Fruit fly (Drosophila melanogaster): Measurements from ENCODE around the gene ninaB.

The ninaB gene

dm6 chr3R:13700192-13700591 lies at the start of gene ninaB:
Gene ninaB, plus strand, starts transcription at chr3R:13700565.
- TF ChIP-seq EcR (GFP tag; optimal IDR thresholded peaks at IDR 0.05) (no peak), usp (GFP tag; optimal IDR thresholded peaks at IDR 0.05) (no peak), psq (optimal IDR thresholded peaks at IDR 0.05) (no peak), pan (optimal IDR thresholded peaks at IDR 0.05) (no peak), Dll (optimal IDR thresholded peaks at IDR 0.05) (no peak), CG8478 (optimal IDR thresholded peaks at IDR 0.05) (no peak)

dm6 chr3R:13656294-13656693 lies 44.1 kb upstream of the ninaB start, which contains the start of gene Rbp4:
Gene Rbp4, minus strand, starts transcription at chr3R:13656394.
- no peak for TF ChIP-seq pan (optimal IDR thresholded peaks at IDR 0.05)
- TF ChIP-seq Dll (optimal IDR thresholded peaks at IDR 0.05) = no peak
- TF ChIP-seq CG8478 (optimal IDR thresholded peaks at IDR 0.05) = no peak
- TF ChIP-seq psq (optimal IDR thresholded peaks at IDR 0.05) = no peak
- TF ChIP-seq EcR (GFP tag; optimal IDR thresholded peaks at IDR 0.05) = no peak
- no peak for TF ChIP-seq usp (GFP tag; optimal IDR thresholded peaks at IDR 0.05)

- TF ChIP-seq pan (optimal IDR thresholded peaks at IDR 0.05) (no peak), EcR (GFP tag; optimal IDR thresholded peaks at IDR 0.05) (no peak), psq (optimal IDR thresholded peaks at IDR 0.05) (no peak), usp (GFP tag; optimal IDR thresholded peaks at IDR 0.05) (no peak), CG8478 (optimal IDR thresholded peaks at IDR 0.05) (no peak), Dll (optimal IDR thresholded peaks at IDR 0.05) (no peak)
Measured at dm6 chr3R:13659865-13660738, 40.3 kb upstream of the ninaB start, which contains the start of gene Hrb87F. Gene Hrb87F, minus strand, starts transcription at chr3R:13660531.

- TF ChIP-seq Dll (optimal IDR thresholded peaks at IDR 0.05) (no peak), usp (GFP tag; optimal IDR thresholded peaks at IDR 0.05) (no peak), EcR (GFP tag; optimal IDR thresholded peaks at IDR 0.05) (no peak), psq (optimal IDR thresholded peaks at IDR 0.05) (no peak), pan (optimal IDR thresholded peaks at IDR 0.05) (no peak), CG8478 (optimal IDR thresholded peaks at IDR 0.05) (no peak)
Measured at dm6 chr3R:13660924-13661659, 39.3 kb upstream of the ninaB start, which contains the start of gene B52. Gene B52, plus strand, starts transcription at chr3R:13661311.

- TF ChIP-seq pan (optimal IDR thresholded peaks at IDR 0.05) = no peak
Measured at dm6 chr3R:13662149-13662548, 38.2 kb upstream of the ninaB start.

dm6 chr3R:13665992-13666391 lies 34.4 kb upstream of the ninaB start:
- TF ChIP-seq pan (optimal IDR thresholded peaks at IDR 0.05) (no peak), psq (optimal IDR thresholded peaks at IDR 0.05) (no peak), usp (GFP tag; optimal IDR thresholded peaks at IDR 0.05) (no peak), Dll (optimal IDR thresholded peaks at IDR 0.05) (no peak), EcR (GFP tag; optimal IDR thresholded peaks at IDR 0.05) (no peak), CG8478 (optimal IDR thresholded peaks at IDR 0.05) (no peak)

- TF ChIP-seq EcR (GFP tag; optimal IDR thresholded peaks at IDR 0.05) = no peak
- TF ChIP-seq CG8478 (optimal IDR thresholded peaks at IDR 0.05) = no peak
- no peak for TF ChIP-seq Dll (optimal IDR thresholded peaks at IDR 0.05)
- no peak for TF ChIP-seq pan (optimal IDR thresholded peaks at IDR 0.05)
- TF ChIP-seq usp (GFP tag; optimal IDR thresholded peaks at IDR 0.05) = no peak
- TF ChIP-seq psq (optimal IDR thresholded peaks at IDR 0.05) = no peak
Measured at dm6 chr3R:13672898-13673297, 27.5 kb upstream of the ninaB start.

- TF ChIP-seq Dll (optimal IDR thresholded peaks at IDR 0.05) (no peak), usp (GFP tag; optimal IDR thresholded peaks at IDR 0.05) (no peak), EcR (GFP tag; optimal IDR thresholded peaks at IDR 0.05) (no peak), psq (optimal IDR thresholded peaks at IDR 0.05) (no peak), pan (optimal IDR thresholded peaks at IDR 0.05) (no peak), CG8478 (optimal IDR thresholded peaks at IDR 0.05) (no peak)
Measured at dm6 chr3R:13674492-13675033, 25.8 kb upstream of the ninaB start, which contains the start of gene Task6. Gene Task6, minus strand, starts transcription at chr3R:13674542.

dm6 chr3R:13676137-13677086 lies 24.0 kb upstream of the ninaB start, which contains the start of the genes Lkb1 and CG9588:
Gene Lkb1, plus strand, starts transcription at chr3R:13676549.
Gene CG9588, minus strand, starts transcription at chr3R:13676681.
- TF ChIP-seq EcR (GFP tag; optimal IDR thresholded peaks at IDR 0.05) (no peak), usp (GFP tag; optimal IDR thresholded peaks at IDR 0.05) (no peak)

dm6 chr3R:13682994-13683623 lies 17.3 kb upstream of the ninaB start:
- no peak for TF ChIP-seq pan (optimal IDR thresholded peaks at IDR 0.05)
- no peak for TF ChIP-seq usp (GFP tag; optimal IDR thresholded peaks at IDR 0.05)
- TF ChIP-seq Dll (optimal IDR thresholded peaks at IDR 0.05) = no peak
- TF ChIP-seq psq (optimal IDR thresholded peaks at IDR 0.05) = no peak
- TF ChIP-seq EcR (GFP tag; optimal IDR thresholded peaks at IDR 0.05) = no peak

Data from whole organism.